Worm (Caenorhabditis elegans): Measurements from ENCODE around the gene taf-11.1.
A peak's percentile ranks its signal among the peaks of the same experiment; 100 is the strongest.

Gene taf-11.1

ce11 chrX:4283989-4284388 lies 29.0 kb downstream of the taf-11.1 start, which contains the start of gene ets-10:
Gene ets-10, plus strand, starts transcription at chrX:4284189.
- TF ChIP-seq tlp-1 (tag; optimal IDR thresholded peaks at IDR 0.05): no peak
- no peak for TF ChIP-seq F16B12.6 (tag; optimal IDR thresholded peaks at IDR 0.05)
- TF ChIP-seq mef-2 (tag; optimal IDR thresholded peaks at IDR 0.05): no peak
- TF ChIP-seq ceh-90 (tag; optimal IDR thresholded peaks at IDR 0.05): no peak
- no peak for TF ChIP-seq efl-1 (optimal IDR thresholded peaks at IDR 0.05)
- peak in 1 of 2 experiments; percentile 65 for TF ChIP-seq efl-1 (GFP tag; optimal IDR thresholded peaks at IDR 0.05 in 1 of 2)

- no peak for TF ChIP-seq lin-39 (tag; optimal IDR thresholded peaks at IDR 0.05)
- no peak for TF ChIP-seq Y116A8C.19 (tag; optimal IDR thresholded peaks at IDR 0.05; ENCODE audit: borderline replicate concordance)
- no peak for TF ChIP-seq alr-1 (tag; optimal IDR thresholded peaks at IDR 0.05; ENCODE audit: borderline replicate concordance)
- TF ChIP-seq C04F5.9 (tag; optimal IDR thresholded peaks at IDR 0.05): no peak
- no peak for TF ChIP-seq nhr-47 (tag; optimal IDR thresholded peaks at IDR 0.05)
- no peak for TF ChIP-seq lin-15B (tag; optimal IDR thresholded peaks at IDR 0.05)
- TF ChIP-seq efl-1 (optimal IDR thresholded peaks at IDR 0.05): no peak
- TF ChIP-seq efl-1 (GFP tag; optimal IDR thresholded peaks at IDR 0.05 in 1 of 2): peak in 1 of 2 experiments; percentile 38
- no peak for TF ChIP-seq mdl-1 (tag; optimal IDR thresholded peaks at IDR 0.05)
- no peak for TF ChIP-seq tbx-2 (tag; optimal IDR thresholded peaks at IDR 0.05)
- no peak for TF ChIP-seq ceh-82 (tag; optimal IDR thresholded peaks at IDR 0.05)
- TF ChIP-seq nhr-71 (tag; optimal IDR thresholded peaks at IDR 0.05): peak; percentile 39
- no peak for TF ChIP-seq nhr-19 (GFP tag; conservative IDR thresholded peaks at IDR 0.05)
- TF ChIP-seq snpc-4 (tag; optimal IDR thresholded peaks at IDR 0.05): no peak
- TF ChIP-seq nhr-20 (tag; optimal IDR thresholded peaks at IDR 0.05): no peak
- TF ChIP-seq elt-2 (tag; optimal IDR thresholded peaks at IDR 0.05): peak; percentile 19
- no peak for TF ChIP-seq nhr-85 (tag)
- TF ChIP-seq ztf-4 (tag; optimal IDR thresholded peaks at IDR 0.05): no peak
- no peak for TF ChIP-seq nhr-12 (tag; optimal IDR thresholded peaks at IDR 0.05)
- TF ChIP-seq unc-86 (tag; optimal IDR thresholded peaks at IDR 0.05): no peak
Measured at ce11 chrX:4284470-4284869, 29.5 kb downstream of the taf-11.1 start.

- TF ChIP-seq ztf-11 (tag; optimal IDR thresholded peaks at IDR 0.05) (no peak), lin-14 (GFP tag; optimal IDR thresholded peaks at IDR 0.05) (peak; percentile 67), ceh-82 (tag; optimal IDR thresholded peaks at IDR 0.05) (peak in 1 of 3 experiments; percentile 23), lin-35 (GFP tag; optimal IDR thresholded peaks at IDR 0.05) (no peak), fkh-10 (GFP tag; optimal IDR thresholded peaks at IDR 0.05) (peak; percentile 76), Y116A8C.19 (tag; optimal IDR thresholded peaks at IDR 0.05; ENCODE audit: borderline replicate concordance) (no peak), vab-15 (tag; optimal IDR thresholded peaks at IDR 0.05) (no peak), nhr-71 (tag; optimal IDR thresholded peaks at IDR 0.05) (peak; percentile 8), fkh-4 (tag; optimal IDR thresholded peaks at IDR 0.05; ENCODE audit: borderline replicate concordance) (no peak), unc-30 (tag; optimal IDR thresholded peaks at IDR 0.05) (no peak), hlh-17 (GFP tag; optimal IDR thresholded peaks at IDR 0.05; ENCODE audit: borderline replicate concordance) (no peak)
Measured at ce11 chrX:4285669-4286174, 30.8 kb downstream of the taf-11.1 start, which contains the start of gene cka-2. Gene cka-2, plus strand, starts transcription at chrX:4286124.

DNA sequence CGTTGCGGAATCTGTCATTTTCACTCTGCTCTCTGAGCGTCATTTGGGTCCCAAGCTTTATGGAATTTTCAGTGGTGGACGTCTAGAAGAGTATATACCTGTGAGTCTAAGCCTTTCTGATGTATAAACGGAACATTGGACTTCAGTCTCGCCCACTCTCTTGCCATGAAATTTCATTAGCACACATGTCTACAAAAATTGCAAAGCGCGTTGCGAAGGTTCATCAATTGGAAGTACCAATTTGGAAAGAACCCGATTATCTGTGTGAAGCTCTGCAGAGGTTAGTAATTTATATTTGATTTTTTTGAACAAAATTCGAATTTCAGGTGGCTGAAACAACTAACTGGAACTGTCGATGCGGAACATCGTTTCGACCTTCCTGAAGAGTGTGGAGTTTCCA lies 34.8 kb downstream of the taf-11.1 start:
- no peak for TF ChIP-seq hpl-2 (GFP tag; optimal IDR thresholded peaks at IDR 0.05)
- TF ChIP-seq unc-98 (GFP tag; IDR thresholded peaks at IDR 0.05): no peak
- no peak for TF ChIP-seq swsn-7 (tag; optimal IDR thresholded peaks at IDR 0.05)
- no peak for TF ChIP-seq nhr-11 (tag; optimal IDR thresholded peaks at IDR 0.05)
- no peak for TF ChIP-seq lin-39 (tag; optimal IDR thresholded peaks at IDR 0.05)

Measured in whole organism, L1 larva.